Worm (Caenorhabditis elegans) whole organism, L4 larva: ENCODE results near the gene tin-9.2.

Source experiments
- F44E2.7 ChIP-seq: fragments of 200-800 bp; sonication (Bioruptor generic); IDR thresholded peaks from 2 replicates; pipeline ENCODE4 v2.1.2; 2022; ENCODE audit warnings: missing genetic modification characterization, missing compliant biosample characterization
- ZK546.5 ChIP-seq, 2 experiments: sonication (generic microtip); optimal IDR thresholded peaks; 2 replicates each; lab custom pipeline; 2017; ENCODE audit warnings: missing biosample characterization in 2 of 2, missing genetic modification characterization in 2 of 2
- ama-1 ChIP-seq: fragments of 150-350 bp; optimal IDR thresholded peaks from 2 replicates; lab custom pipeline; 2014; ENCODE audit warnings: inconsistent platforms, mixed read lengths
- ces-1 ChIP-seq: fragments of 150-350 bp; sonication (generic microtip); optimal IDR thresholded peaks from 4 replicates; lab custom pipeline; 2014; ENCODE audit warnings: missing biosample characterization, missing genetic modification reagents, missing genetic modification characterization
- mes-2 ChIP-seq: sonication (generic microtip); optimal IDR thresholded peaks from 2 replicates; lab custom pipeline; 2016; ENCODE audit warnings: missing genotype, mild to moderate bottlenecking, missing genetic modification characterization, missing compliant biosample characterization; ENCODE audit not compliant: poor library complexity, severe bottlenecking
- pha-4 ChIP-seq, 2 experiments: fragments of 150-350 bp in 1 of 2; fragments of 200-800 bp in 1 of 2; sonication (Bioruptor generic) in 1 of 2; IDR thresholded peaks in 1 of 2; optimal IDR thresholded peaks in 1 of 2; 2 replicates each; pipeline versions ENCODE4 v1.3.6 to Lab custom; 2014 to 2022; ENCODE audit warnings: missing genetic modification characterization in 2 of 2, missing genetic modification reagents in 2 of 2, missing biosample characterization in 1 of 2, missing compliant biosample characterization in 1 of 2
- snpc-4 ChIP-seq: fragments of 150-350 bp; optimal IDR thresholded peaks from 2 replicates; lab custom pipeline; 2014; ENCODE audit warnings: missing biosample characterization, missing genetic modification characterization
- ztf-11 ChIP-seq: fragments of 150-350 bp; optimal IDR thresholded peaks from 2 replicates; lab custom pipeline; 2014; ENCODE audit warnings: missing biosample characterization, missing genetic modification characterization

DNA sequence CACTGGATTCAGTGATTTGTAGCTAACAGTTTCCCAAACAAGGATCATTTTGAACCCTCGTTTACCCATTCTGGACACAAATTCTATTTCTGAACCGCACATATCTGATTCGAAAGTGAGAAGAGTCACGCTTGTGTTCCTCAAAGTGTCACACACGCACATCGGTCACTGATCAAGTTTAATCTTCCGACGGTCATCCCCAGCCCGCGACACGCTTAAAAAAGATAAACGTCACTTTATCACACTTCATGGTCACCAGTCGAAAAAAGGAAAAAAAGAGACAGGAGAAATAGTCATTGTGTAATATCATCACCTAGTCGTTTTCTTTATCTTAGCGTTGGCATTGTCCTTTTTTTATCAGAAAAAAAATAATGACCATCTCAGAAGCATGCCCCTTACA lies 21.1 kb upstream of the tin-9.2 start:
- no peak for TF ChIP-seq ces-1 (GFP tag; lab: Kevin White, UChicago)
- no peak for TF ChIP-seq ZK546.5 (tag; optimal IDR thresholded peaks at IDR 0.05; lab: Kevin White, UChicago)
- TF ChIP-seq F44E2.7 (GFP tag; lab: Robert Waterston, UW) = no peak
- TF ChIP-seq ztf-11 (tag; lab: Kevin White, UChicago) = no peak
- TF ChIP-seq snpc-4 (tag; lab: Kevin White, UChicago) = no peak
- no peak for TF ChIP-seq ama-1 (lab: Kevin White, UChicago)
- no peak for TF ChIP-seq pha-4 (GFP tag; IDR thresholded peaks at IDR 0.05; lab: Robert Waterston, UW)
- TF ChIP-seq pha-4 (tag; optimal IDR thresholded peaks at IDR 0.05; lab: Kevin White, UChicago) = no peak
- no peak for TF ChIP-seq mes-2 (tag; lab: Kevin White, UChicago)
